Fruit fly (Drosophila melanogaster): Measurements from ENCODE around the gene Pp2A-29B.
A peak's percentile ranks its signal among the peaks of the same experiment; 100 is the strongest.

Pp2A-29B gene

dm6 chr2L:8346260-8346659 is 19.6 kb upstream of the Pp2A-29B start, which contains the start of gene CG7778:
Gene CG7778 (plus strand): TSS chr2L:8346620.
- no peak for TF ChIP-seq CG17801 (GFP tag; optimal IDR thresholded peaks at IDR 0.05; ENCODE audit: partially characterized antibody)

dm6 chr2L:8350560-8351171 is 15.2 kb upstream of the Pp2A-29B start:
- TF ChIP-seq CG17801 (GFP tag; optimal IDR thresholded peaks at IDR 0.05; ENCODE audit: partially characterized antibody), result no peak

DNA sequence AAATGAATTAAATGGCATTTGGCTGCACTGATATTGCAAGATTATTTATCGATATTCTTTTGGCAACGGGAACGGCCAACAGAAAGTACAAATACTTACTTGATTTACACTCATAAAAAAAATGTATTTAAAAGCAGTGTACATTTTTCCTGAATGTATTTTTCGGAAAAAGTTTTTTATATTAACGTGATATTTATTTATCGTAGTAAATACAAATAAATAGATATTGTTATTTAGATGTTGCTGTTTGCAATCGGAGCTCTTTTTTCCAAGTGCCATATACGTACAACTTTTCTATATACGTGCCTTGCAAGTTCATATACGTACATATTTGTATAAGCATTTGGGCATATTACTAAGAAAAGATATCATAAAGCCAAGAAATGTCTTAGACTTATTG is 14.5 kb upstream of the Pp2A-29B start:
- no peak for TF ChIP-seq CG17801 (GFP tag; optimal IDR thresholded peaks at IDR 0.05; ENCODE audit: partially characterized antibody)

dm6 chr2L:8351864-8352263 is 14.0 kb upstream of the Pp2A-29B start, which contains the start of gene Mur29B:
Gene Mur29B (plus strand): TSS chr2L:8352187.
- no peak for TF ChIP-seq CG17801 (GFP tag; optimal IDR thresholded peaks at IDR 0.05; ENCODE audit: partially characterized antibody)

- no peak for TF ChIP-seq CG17801 (GFP tag; optimal IDR thresholded peaks at IDR 0.05; ENCODE audit: partially characterized antibody)
These were observed 10.4 kb upstream of the Pp2A-29B start for dm6 chr2L:8355419-8355818.

DNA sequence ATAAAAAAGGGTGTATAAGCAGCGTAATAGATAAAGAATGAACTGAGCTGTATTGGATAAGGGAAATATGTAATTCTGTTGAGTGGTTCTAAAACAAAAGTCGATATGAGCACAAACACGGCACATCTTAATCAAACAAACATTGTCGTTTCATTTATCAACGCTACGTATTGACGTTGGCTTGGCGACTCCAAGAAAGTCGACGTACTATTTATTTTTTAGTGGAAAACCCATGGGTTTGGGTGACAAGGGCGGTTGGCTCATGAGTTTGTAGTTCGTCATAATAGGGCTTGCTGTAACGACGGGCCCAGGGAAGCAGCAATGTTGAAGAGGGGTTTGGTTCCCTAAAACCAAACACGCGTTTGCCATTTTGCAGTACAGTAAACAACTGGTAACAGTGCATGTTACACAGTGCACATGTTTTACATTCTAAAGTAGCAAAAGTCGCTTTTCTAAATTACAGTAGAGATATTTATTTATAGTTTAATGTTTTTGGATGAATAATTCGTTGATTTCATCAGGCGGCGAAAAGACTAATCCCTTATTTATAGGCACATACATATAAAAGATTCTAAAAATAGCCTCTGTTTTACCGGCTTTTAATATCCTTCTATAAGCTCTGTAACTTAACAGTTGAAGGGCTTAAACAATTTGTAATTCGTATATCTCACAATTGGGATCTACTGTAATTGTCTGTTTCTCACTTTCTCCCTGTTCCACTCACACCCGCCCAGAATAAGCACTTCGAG is 4.5 kb upstream of the Pp2A-29B start:
- TF ChIP-seq CG17801 (GFP tag; optimal IDR thresholded peaks at IDR 0.05; ENCODE audit: partially characterized antibody), result peak; percentile 89

DNA sequence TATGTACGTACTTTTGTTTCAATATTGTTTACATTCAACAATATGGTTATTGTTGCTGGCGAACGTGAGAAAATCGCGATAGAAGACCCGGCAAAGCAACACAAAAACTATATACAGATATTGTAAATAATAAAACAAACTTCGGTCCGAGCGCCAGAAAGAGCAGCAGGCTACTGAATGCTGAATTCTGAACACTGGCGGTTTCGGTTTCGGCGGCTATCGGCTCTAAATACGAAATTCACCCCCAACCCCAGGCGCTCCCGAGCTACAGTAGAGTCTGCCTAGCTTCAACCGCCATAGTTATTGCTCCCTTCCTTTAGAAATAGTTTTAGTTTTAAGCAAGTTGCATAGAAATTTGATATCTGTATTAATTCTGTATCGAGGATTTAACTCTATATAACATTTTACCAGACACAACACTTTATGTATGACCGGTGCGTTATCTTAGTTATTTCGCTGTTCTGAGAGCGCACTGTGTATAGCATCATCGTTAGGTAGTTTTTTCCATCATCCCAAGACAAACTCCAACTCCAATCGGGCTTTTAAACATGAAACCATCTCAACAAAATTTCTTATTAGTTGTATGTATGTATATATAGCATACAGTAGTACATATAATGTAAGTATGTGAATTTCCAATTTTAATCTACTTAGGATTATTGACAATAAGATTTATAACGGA is 3.4 kb upstream of the Pp2A-29B start, which contains the start of gene CG7627:
Gene CG7627, minus strand, starts transcription at position 197 of the 682 bp plus-strand sequence.
- TF ChIP-seq CG17801 (GFP tag; optimal IDR thresholded peaks at IDR 0.05; ENCODE audit: partially characterized antibody), result peak; percentile 63

DNA sequence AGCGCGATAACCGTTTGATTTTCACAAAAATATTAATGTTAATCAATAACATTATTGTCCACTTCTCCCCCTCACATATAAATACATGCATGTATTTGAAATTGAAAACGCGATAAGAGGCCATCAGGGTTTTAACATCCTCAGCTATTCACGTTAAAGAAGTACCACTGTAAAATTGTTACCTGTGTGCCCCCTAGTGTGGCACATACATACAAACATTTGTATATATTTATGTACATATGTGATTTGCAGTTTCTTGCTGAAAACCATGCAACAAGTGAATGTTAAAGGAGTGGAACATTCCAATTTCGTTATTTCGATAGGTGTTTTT is 2.9 kb upstream of the Pp2A-29B start:
- TF ChIP-seq CG17801 (GFP tag; optimal IDR thresholded peaks at IDR 0.05; ENCODE audit: partially characterized antibody), result no peak

DNA sequence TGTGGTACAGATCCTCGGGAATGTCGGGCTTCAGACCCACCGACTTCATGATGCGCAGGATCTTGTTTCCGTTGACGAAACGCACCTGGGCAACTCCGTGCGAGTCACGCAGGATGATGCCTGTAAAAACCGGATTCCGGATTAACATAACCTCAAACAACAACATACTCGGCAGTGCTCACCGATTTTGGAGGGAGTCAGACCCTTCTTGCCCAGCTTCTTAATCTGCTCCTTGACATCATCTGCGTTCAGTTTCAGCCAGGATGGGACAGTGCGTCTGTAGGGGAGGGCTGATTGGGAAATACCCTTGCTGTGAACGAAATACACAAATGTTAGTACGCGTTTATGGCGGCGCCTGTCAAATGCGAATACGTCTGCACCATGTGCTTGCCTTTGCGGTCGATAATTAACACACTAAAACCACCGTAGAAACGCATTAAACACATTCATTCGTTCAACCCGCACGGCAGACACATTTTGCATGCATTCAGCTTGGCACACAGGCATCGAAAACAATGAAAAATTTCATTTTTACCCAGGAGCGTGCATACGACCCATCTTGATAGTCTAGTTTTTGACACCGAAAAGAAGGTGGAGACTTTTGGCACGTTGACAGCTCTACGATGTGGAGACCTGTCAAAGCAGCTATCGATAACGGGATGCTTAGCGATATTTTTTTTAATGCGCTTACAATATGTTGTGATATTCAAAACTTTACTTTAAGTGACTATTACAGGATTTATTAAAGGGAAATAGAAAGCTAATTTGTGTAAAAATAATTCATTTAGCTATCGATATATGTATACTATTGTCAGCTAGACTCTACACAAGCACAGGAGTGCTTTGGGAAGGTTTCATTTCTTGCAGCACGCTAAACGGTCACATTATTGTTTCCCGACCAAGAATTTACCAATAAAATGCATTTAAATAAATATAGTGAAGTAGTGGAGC is 1.6 kb upstream of the Pp2A-29B start, which contains the start of the genes RpS13 and CSN8:
Gene RpS13, minus strand, starts transcription at position 657 of the 951 bp plus-strand sequence.
Gene CSN8, plus strand, starts transcription at position 850 of the 951 bp plus-strand sequence.
- TF ChIP-seq CG17801 (GFP tag; optimal IDR thresholded peaks at IDR 0.05; ENCODE audit: partially characterized antibody), result peak; percentile 53

dm6 chr2L:8370364-8371326 is 4.8 kb downstream of the Pp2A-29B start, which contains the start of gene CG17292:
Gene CG17292 (plus strand): TSS chr2L:8370454.
- TF ChIP-seq CG17801 (GFP tag; optimal IDR thresholded peaks at IDR 0.05; ENCODE audit: partially characterized antibody), result peak; percentile 80

DNA sequence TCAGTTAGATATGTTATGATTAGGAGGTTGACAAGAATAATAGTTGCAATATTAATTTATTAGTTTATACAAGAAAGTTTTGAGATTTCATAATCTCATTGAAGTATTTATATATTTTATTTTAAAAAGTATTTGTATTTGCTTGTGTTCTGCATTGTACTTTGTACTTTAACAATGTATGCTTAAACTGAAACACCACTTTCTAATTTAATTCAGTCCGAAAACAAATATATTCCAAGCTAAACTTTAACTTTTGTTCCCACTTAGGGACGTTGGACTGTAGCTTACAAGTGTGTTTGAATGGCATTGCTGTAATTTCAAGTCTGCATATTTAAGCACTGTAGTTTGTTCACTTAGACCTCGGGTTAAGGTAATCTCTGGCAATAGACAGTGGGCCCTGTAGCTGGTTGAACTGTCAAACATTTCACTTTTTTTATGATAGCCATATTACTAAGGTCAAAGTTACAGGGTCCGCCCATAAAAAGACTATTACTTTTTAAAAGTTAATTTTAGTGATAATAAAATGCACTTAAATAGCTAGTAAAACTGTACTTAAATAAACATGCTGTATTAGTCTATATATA is 5.6 kb downstream of the Pp2A-29B start:
- TF ChIP-seq CG17801 (GFP tag; optimal IDR thresholded peaks at IDR 0.05; ENCODE audit: partially characterized antibody), result peak; percentile 49

DNA sequence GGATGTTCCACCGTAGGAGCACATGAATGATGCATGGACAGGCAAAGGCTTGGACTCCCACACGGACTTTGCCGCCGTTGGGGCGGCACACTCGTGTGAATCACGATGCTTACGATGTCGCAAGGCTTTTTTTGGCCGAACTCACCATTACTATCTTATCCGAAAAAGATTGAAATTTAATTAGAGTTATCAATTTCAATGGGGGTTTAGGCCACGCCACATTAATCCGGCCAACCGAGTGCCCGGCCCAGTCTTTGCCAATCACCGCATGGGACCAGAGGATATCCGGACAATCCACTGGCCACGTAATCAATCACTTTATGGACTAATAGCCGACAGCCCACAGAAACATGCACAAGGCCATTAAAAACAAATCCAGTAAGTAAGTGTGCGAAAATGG is 6.4 kb downstream of the Pp2A-29B start:
- TF ChIP-seq CG17801 (GFP tag; optimal IDR thresholded peaks at IDR 0.05; ENCODE audit: partially characterized antibody), result no peak

DNA sequence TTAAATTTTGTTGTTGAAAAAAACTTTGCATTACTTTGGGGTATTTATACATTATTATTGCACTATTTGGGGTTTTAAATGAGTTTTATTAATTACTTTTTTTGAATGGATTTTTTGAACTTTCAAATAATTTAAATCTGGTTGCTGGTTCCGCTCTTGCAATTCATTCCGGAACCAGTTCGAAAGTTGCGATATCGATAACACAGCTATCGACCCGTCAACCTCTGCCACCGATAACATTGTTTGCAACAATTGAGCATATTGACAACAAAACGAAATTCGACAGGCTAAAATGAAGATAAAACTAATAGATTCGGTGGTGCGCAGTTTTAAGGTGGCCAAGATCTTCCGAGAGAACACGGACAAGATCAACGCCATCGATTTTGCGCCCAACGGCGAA is 8.4 kb downstream of the Pp2A-29B start, which contains the start of gene Wdr82:
Gene Wdr82, plus strand, starts transcription at position 227 of the 400 bp plus-strand sequence.
- TF ChIP-seq CG17801 (GFP tag; optimal IDR thresholded peaks at IDR 0.05; ENCODE audit: partially characterized antibody), result peak; percentile 12

All from ovary, adult (tissue).